Worm (Caenorhabditis elegans) whole organism, dauer: ENCODE results near the gene C24A3.2.

Source experiments
- unc-62 ChIP-seq: sonication (generic microtip); optimal IDR thresholded peaks from 2 replicates; lab custom pipeline; 2017; ENCODE audit warnings: missing biosample characterization, missing genetic modification reagents, missing genetic modification characterization

C24A3.2 gene

DNA sequence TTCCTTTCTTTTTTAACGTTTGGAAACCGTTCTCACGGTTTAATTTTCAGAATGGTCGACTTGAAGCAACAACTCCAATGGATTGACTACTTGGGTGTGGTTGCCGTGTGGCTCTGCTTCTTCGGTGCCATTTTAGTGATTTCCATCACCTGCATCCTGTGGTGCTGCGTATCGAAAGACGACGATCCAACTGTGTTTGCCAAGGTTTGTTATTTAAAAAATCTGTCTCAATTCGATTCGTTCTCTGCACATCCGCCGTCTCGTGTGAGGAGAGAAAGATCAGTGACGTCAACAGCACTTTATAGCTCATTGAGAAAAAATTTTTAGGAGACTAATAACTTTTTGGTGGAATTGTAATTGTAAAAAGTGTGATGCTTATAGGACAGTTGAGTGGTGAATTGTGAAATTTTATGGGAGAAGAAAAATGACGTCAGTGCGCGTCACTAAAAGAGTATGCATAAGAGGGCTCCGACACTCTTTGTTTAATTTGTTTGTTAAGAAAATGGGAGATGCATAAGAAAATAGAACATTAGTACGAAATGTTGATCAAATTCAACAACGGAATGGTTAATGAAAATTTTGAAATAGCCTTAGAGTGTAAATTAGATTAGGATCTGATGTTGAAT, at the start of gene C24A3.2:
C24A3.2 (plus strand) TSS at position 51 of the 626 bp plus-strand sequence.
- TF ChIP-seq unc-62 (GFP tag; lab: Kevin White, UChicago), result no peak

DNA sequence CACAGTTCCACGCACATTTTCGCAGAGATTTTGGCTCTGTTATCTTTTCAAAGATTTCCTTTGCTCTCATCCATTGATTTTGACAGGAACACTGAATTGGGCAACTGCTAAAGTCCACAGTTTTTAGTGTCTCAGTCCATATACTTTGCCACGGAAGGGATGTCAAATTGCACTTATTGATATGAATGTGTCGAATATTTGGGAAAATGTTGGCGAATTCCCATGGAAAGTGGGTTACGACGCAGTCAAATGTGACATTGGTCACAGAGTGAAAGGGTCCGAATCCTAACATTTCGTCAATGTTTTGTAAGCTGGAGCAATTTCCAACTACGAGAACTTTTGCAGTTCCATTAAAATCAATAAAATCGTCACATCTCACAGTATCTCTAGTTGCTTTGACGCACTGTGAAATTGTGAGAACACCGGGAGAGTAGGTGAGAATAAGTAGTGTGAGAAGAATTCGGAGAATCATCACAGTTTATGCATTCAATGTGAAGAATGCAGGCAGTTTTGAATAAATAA, 46.7 kb upstream of the C24A3.2 start, which contains the start of gene trk-1:
trk-1 (minus strand) TSS at position 472 of the 522 bp plus-strand sequence.
- no peak for TF ChIP-seq unc-62 (GFP tag; lab: Kevin White, UChicago)

DNA sequence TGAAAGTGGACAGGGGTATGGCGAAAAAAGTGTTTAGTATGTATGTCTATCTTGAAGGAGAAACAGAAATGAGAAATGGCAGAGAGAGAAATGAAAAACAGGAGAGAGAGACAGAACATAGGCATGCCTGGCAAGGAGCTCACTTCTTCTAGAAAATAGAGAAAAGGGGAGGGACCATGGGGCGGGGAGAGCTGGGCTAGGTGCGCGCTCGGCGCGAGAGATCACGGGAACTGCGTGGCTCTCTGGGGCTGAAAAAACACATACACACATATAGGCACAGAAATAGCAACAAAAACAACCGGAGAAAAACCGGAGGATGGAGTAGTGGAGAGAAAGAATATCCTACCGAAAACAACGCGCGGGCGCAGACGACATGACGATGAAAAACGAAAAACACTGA, 45.3 kb upstream of the C24A3.2 start:
- no peak for TF ChIP-seq unc-62 (GFP tag; lab: Kevin White, UChicago)

DNA sequence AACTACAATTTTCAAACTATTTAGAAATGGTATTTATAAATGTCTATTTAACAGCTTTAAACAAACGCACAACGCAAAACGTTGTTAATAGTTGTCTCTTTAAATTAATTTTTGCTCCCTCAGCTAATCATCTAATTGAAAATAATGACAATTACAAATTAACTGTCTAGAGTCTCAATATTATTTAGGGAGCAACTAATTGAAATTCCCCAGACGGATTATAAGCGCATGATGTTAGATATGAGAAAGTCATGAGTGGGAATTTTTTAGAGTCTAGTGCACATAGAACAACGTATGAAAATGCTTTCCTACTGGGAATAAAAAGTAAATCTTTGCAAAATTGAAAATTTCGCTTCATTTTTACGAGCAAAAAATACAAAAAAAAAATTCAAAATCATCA, 44.3 kb upstream of the C24A3.2 start:
- no peak for TF ChIP-seq unc-62 (GFP tag; lab: Kevin White, UChicago)

DNA sequence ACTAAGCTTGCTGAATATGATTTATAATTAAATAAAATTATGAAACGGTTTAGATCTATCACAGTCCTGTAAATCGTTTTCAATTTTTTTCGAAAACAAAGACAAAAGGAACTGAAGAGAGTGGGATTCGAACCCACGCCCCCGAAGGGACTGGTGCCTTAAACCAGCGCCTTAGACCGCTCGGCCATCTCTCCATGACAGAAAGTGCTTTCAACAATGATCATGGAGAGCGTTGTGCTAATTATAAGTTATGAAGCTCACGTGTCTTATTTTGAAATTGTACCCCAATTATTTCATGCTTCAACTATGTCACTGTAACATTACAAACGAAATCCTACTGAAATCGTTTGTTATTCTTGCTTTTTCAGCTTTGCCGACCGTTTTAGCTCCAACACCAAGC, 41.5 kb upstream of the C24A3.2 start:
- TF ChIP-seq unc-62 (GFP tag; lab: Kevin White, UChicago), result no peak

DNA sequence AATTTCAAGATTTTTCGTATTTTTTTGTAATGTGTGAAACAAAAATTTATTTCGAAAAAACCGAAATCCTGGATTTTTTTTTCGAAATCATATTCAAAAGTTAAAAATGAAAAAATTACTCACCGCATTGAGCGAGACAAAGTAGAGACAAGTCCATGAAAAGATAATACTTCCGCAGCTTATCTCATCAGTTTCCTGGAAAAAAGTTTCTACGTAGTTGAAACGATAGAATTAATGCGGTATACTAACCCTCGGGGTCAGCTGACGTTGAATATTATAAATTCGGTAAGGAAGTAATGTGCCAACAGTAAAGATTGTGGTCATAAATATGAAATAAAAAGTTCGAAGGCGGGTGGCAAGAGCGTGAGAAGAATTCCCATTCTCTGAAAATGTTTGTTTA, 39.3 kb upstream of the C24A3.2 start:
- TF ChIP-seq unc-62 (GFP tag; lab: Kevin White, UChicago), result no peak

DNA sequence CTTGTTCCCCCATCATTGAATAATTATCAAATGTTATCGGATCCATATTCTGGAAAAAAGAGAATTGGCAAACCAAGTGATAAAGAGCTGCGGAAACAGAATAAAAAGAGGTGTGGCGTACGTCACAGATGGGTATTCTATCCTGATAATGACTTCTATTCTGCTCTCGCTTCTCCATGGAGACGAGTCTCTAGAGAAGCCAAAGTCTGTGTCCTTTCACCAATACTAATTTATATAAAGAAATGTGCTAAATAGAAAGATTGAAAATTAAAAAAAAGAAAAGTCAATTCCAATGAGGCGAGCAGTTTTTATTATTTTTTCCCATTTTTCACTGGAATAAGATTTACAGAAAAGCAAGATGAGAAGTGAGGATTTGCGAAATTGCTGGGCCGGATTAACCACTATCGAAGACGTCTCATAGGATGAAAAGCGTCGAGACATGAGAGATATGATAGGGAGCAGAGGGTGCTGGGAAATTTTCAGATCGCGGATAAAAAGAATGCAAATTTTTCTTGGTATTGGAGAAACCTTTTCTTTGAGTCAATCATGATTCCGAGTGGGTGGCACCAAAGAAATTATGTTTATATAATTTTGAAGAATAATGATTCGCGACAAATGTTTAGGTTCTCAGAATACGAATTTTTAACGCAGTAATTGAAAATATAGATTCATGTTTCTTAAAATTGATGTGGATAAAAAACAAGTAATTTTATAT, 36.0 kb upstream of the C24A3.2 start, which contains the start of gene aexr-3:
aexr-3 (minus strand) TSS at position 51 of the 715 bp plus-strand sequence.
- TF ChIP-seq unc-62 (GFP tag; lab: Kevin White, UChicago), result no peak

DNA sequence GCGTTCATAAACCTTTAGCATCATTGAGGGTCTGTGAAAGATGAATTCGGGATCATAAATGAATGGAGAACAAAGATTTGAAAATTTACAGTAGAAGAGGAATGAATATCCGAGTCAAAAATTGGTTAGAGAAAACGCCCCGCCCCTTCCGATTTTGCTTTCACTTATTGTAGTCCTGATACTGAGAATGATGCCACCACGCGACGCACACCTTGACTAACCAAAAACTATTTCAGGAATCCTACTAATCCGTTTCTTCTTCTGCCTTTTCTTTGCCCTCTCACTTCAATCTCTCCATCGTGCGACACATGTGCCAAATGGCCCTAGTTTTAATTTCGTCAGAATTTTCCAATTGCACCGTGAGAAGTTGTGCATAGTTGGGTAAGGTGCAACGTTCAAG, 33.8 kb upstream of the C24A3.2 start:
- no peak for TF ChIP-seq unc-62 (GFP tag; lab: Kevin White, UChicago)

DNA sequence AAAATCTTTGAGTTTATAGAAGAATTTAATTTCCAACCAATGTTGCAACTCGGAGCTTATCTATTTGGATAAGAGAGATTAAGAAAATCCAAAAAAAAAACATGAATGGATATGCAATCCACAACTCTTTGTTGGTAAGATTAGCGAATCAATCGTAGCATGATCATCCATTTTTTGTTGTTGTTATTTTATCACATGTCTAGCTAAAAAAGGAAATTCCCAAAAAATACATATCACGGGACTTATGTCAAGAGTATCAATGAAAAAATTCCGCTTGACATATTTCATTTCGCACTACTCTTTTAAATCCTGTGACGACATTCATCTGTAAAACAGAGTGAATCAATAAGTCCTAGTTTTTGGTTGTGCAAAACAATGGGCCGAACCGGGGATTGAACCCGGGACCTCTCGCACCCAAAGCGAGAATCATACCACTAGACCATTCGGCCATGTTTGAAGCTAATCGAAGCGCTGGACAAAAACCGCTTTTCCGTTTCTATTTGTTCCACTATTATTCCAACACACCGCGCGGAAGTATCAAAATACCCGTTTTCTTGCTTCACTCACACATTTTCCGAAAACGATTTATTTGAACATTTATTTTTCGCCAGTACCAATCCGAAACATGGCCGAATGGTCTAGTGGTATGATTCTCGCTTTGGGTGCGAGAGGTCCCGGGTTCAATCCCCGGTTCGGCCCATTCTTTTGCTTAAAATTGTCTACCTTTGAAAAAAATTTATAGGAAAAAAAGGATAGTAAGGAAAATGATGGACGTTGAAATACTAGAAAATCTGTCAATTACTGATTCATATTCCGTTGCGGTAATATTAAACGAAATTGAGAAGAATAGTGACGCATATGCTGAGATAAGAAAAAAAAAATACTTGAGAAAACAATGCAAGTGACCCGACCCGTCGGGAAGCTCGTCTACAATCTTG, 27.9 kb upstream of the C24A3.2 start:
- no peak for TF ChIP-seq unc-62 (GFP tag; lab: Kevin White, UChicago)

DNA sequence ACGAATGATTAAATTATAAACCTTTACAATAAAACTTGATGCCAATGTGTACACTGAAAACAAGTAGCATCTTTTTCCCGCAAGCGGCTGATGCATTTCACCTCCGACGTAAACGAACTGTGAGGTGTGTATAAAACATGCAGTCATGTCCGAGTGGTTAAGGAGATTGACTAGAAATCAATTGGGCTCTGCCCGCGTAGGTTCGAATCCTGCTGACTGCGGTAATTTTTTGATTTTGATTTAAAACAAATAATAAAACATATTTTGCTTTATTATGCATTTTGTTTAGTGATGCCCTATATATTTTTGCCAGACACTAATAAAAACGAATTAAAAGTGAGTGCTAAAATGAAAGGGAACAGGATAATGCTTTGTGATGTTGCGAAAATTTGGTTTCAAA, 25.8 kb upstream of the C24A3.2 start:
- TF ChIP-seq unc-62 (GFP tag; lab: Kevin White, UChicago), result no peak

DNA sequence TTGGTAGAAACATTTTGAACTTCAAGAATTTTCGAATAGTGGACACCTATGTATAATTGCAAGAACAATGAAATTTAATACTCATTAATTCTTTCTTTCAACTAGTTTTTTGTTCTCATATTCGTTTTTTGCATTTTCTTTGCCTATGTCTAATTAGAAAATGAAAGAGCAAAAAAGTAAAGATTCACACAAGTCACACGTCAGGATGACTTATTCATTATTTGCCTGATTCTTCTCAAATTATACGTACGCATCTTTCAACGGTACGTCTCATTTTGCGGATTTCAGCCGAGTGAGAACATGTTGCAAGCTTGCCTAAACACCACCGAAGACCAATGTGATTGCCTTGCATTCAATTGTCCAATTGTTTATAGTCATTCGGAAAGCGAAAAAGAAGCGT, 16.6 kb upstream of the C24A3.2 start, which contains the start of gene nmur-1:
nmur-1 (plus strand) TSS at position 301 of the 400 bp plus-strand sequence.
- TF ChIP-seq unc-62 (GFP tag; lab: Kevin White, UChicago), result no peak

DNA sequence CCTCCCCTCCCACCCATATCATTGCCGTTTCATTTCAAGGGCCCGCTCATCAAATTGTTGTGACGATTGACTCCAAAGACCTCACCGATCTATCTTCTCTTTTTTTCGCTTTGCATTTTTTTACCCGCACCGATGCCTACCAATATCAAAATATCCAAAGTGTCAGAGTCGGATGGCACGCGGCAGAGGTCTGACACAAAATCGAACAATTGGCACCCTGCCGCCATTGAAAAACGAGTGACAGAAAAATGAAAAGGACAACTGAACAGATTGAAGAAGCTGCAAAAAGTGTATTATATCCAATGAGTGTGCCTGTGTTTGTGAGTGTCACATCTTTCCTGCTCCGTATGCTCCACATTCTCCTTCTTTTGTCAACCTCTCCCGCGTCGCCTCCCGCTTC, 10.8 kb upstream of the C24A3.2 start:
- no peak for TF ChIP-seq unc-62 (GFP tag; lab: Kevin White, UChicago)

DNA sequence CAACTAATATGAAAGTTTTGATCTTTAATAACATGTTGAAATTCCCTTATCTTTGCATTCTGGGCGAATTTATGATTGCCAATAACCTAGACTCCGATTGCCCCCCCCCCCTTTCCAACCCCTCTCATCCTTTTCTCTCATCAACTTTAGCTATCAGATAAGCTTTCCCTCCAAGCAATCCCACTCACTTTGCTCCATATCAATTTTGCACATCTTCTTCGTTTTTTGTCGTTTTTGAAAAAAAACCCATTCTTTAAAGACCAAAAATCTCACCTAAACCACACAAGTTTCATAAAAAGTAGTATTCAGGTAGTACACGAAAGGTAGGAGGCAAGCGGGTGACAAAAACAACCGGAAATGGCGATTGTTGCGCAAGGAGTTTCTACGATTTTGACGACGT, 9.5 kb upstream of the C24A3.2 start, which contains the start of gene twk-18:
twk-18 (plus strand) TSS at position 301 of the 400 bp plus-strand sequence.
- TF ChIP-seq unc-62 (GFP tag; lab: Kevin White, UChicago), result no peak

DNA sequence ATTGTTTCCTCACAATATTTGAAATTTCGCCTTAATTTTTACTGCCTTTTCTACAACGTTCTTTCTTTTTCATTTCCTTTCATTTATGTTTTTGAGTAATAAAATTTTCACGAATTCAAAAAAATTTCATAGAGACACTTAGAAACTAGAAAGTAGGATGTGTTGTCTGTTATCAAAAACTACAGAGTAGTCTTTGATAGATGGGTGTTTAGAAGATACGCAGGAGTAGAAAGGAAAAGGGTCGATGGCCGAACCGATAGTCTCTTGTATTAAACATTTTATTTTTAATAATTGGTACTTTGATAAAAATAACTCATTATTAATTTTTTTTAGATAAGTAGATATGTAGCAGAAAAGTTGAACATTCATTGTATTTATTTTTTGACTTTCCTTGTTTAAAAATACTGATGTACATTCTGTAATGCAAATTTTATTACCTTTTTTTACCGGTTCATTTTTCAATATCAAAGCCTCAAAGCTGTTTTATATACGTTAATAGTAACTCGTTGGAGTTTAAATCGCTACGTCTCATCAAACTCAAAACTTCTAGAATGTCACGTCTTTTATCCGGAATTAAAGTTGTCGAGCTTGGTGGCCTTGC, 5.3 kb upstream of the C24A3.2 start, which contains the start of gene C24A3.4:
C24A3.4 (plus strand) TSS at position 551 of the 601 bp plus-strand sequence.
- TF ChIP-seq unc-62 (GFP tag; lab: Kevin White, UChicago), result no peak

DNA sequence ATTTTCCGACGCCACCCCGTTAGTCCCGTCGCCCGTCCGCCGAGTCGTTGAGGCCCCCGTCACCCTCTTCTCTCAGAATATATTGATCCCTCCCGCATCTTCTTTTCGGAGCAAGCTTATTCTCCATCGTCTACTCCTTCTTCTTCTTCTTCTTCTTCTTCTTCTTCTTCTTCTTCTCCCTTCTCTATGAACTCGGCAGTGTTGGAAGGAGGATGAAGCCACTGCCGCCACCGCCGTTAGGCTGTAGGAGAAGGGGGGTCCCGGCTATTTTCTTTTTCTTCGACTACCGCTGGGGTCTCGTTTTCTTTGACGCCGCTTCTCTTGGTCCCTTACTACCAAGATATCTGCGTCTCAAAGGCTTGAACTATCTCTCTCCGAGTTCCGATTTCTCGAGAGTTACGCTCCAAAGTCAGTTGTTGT, 1.8 kb upstream of the C24A3.2 start:
- no peak for TF ChIP-seq unc-62 (GFP tag; lab: Kevin White, UChicago)
